Fruit fly (Drosophila melanogaster) whole organism, embryonic: ENCODE results near the gene CG43779.

Experiments used
- Ada2b ChIP-seq: fragments of 200-800 bp; sonication (Bioruptor generic); IDR thresholded peaks from 2 replicates; pipeline ENCODE4 v1.3.6; 2022; ENCODE audit warnings: missing biosample characterization, missing genetic modification characterization
- CG10543 ChIP-seq: fragments of 200-800 bp; sonication (Bioruptor generic); optimal IDR thresholded peaks from 3 replicates; lab custom pipeline; 2017; ENCODE audit warnings: missing biosample characterization, mild to moderate bottlenecking, missing genetic modification characterization, moderate library complexity
- CG1233 ChIP-seq: fragments of 200-800 bp; sonication (Bioruptor generic); optimal IDR thresholded peaks from 4 replicates; lab custom pipeline; 2018; ENCODE audit warnings: missing biosample characterization, mild to moderate bottlenecking, missing genetic modification characterization
- CG18011 ChIP-seq: fragments of 200-800 bp; sonication (Bioruptor generic); optimal IDR thresholded peaks from 2 replicates; lab custom pipeline; 2017; ENCODE audit warnings: missing biosample characterization, missing genetic modification characterization, mild to moderate bottlenecking, moderate library complexity, missing genotype
- CG5245 ChIP-seq: fragments of 200-800 bp; sonication (Bioruptor generic); optimal IDR thresholded peaks from 3 replicates; lab custom pipeline; 2016; ENCODE audit warnings: missing biosample characterization, missing genetic modification characterization
- Six4 ChIP-seq: fragments of 200-800 bp; sonication (Bioruptor generic); optimal IDR thresholded peaks from 2 replicates; lab custom pipeline; 2016; ENCODE audit warnings: missing biosample characterization, missing genetic modification characterization
- pros ChIP-seq: fragments of 200-800 bp; sonication (Bioruptor generic); optimal IDR thresholded peaks from 3 replicates; lab custom pipeline; 2019; ENCODE audit warnings: missing biosample characterization, mild to moderate bottlenecking, missing genetic modification characterization, moderate library complexity
- ranshi ChIP-seq: fragments of 200-800 bp; sonication (Bioruptor generic); IDR thresholded peaks from 2 replicates; pipeline ENCODE4 v1.3.6; 2022; ENCODE audit warnings: missing biosample characterization, missing genetic modification characterization

dm6 chr2L:13286456-13286855, 20.1 kb downstream of the CG43779 start, which contains the start of the genes Drep4 and Uvrag:
- TF ChIP-seq ranshi (GFP tag; lab: Robert Waterston, UW) (0 out of 2 replicates have a peak, but pooled peaks have one; percentile 57), CG18011 (no peak), CG1233 (peak; percentile 39), CG10543 (GFP tag; lab: Kevin White, UChicago) (no peak), CG5245 (GFP tag; lab: Kevin White, UChicago) (no peak), Six4 (GFP tag; lab: Kevin White, UChicago) (peak; percentile 17), pros (GFP tag; lab: Kevin White, UChicago) (no peak), Ada2b (GFP tag; lab: Robert Waterston, UW) (no peak; the same call in 1 of the 2 replicates)
